Worm (Caenorhabditis elegans): ENCODE results near the gene sri-62.
"Not testable (repeated sequence)": the region's sequence is repeated elsewhere in the genome, so short reads cannot be mapped to it uniquely, and the experiment has no call there.

The sri-62 gene

ce11 chrII:2677534-2678168 lies 20.6 kb downstream of the sri-62 start, which contains the start of gene F22E5.17:
Gene F22E5.17, plus strand, starts transcription at chrII:2678041.
- TF ChIP-seq sdc-2 (tag; optimal IDR thresholded peaks at IDR 0.05) (no peak), zip-5 (tag; optimal IDR thresholded peaks at IDR 0.05) (no peak), ceh-34 (tag; optimal IDR thresholded peaks at IDR 0.05) (no peak), hlh-8 (tag; optimal IDR thresholded peaks at IDR 0.05) (no peak), elt-2 (tag; optimal IDR thresholded peaks at IDR 0.05) (peak; percentile 84)

ce11 chrII:2673534-2673933 lies 24.7 kb downstream of the sri-62 start, which contains the start of the genes F22E5.20 and F22E5.1:
Gene F22E5.20, minus strand, starts transcription at chrII:2673634.
Gene F22E5.1, plus strand, starts transcription at chrII:2673775.
- TF ChIP-seq unc-55 (GFP tag; optimal IDR thresholded peaks at IDR 0.05); ceh-30 (tag; optimal IDR thresholded peaks at IDR 0.05); ceh-22 (tag; optimal IDR thresholded peaks at IDR 0.05): not testable (repeated sequence)

ce11 chrII:2672320-2672719 lies 26.0 kb downstream of the sri-62 start, which contains the start of gene sri-57:
Gene sri-57, minus strand, starts transcription at chrII:2672420.
- TF ChIP-seq hlh-30 (tag; optimal IDR thresholded peaks at IDR 0.05; ENCODE audit: insufficient read depth); rnt-1 (tag; optimal IDR thresholded peaks at IDR 0.05); ceh-19 (GFP tag; optimal IDR thresholded peaks at IDR 0.05): not testable (repeated sequence)

- TF ChIP-seq odd-2 (tag; optimal IDR thresholded peaks at IDR 0.05) (no peak), unc-3 (GFP tag; conservative IDR thresholded peaks at IDR 0.05) (no peak), unc-3 (tag; optimal IDR thresholded peaks at IDR 0.05) (no peak), madf-2 (tag; optimal IDR thresholded peaks at IDR 0.05) (no peak), pat-9 (tag; optimal IDR thresholded peaks at IDR 0.05) (no peak), che-1 (tag; optimal IDR thresholded peaks at IDR 0.05) (no peak), rnt-1 (tag; optimal IDR thresholded peaks at IDR 0.05) (no peak), fkh-10 (GFP tag; optimal IDR thresholded peaks at IDR 0.05) (no peak), pqm-1 (tag; optimal IDR thresholded peaks at IDR 0.05) (no peak), pha-4 (tag; optimal IDR thresholded peaks at IDR 0.05) (no peak), C38D4.7 (GFP tag; optimal IDR thresholded peaks at IDR 0.05) (no peak), pax-1 (tag; optimal IDR thresholded peaks at IDR 0.05) (no peak), pros-1 (tag; optimal IDR thresholded peaks at IDR 0.05) (no peak), pag-3 (tag; optimal IDR thresholded peaks at IDR 0.05; ENCODE audit: borderline replicate concordance) (no peak)
Measured at ce11 chrII:2665606-2666005, 32.7 kb downstream of the sri-62 start, which contains the start of gene F22E5.22. Gene F22E5.22, plus strand, starts transcription at chrII:2665906.

- not testable (repeated sequence) for TF ChIP-seq ceh-45 (GFP tag; IDR thresholded peaks at IDR 0.05); mec-3 (tag; optimal IDR thresholded peaks at IDR 0.05; ENCODE audit: borderline replicate concordance); syd-9 (tag; optimal IDR thresholded peaks at IDR 0.05)
Measured at ce11 chrII:2665081-2665480, 33.2 kb downstream of the sri-62 start, which contains the start of gene F22E5.2. Gene F22E5.2, plus strand, starts transcription at chrII:2665381.

- TF ChIP-seq ceh-18 (tag; optimal IDR thresholded peaks at IDR 0.05): no peak
- no peak for TF ChIP-seq pha-2 (tag; optimal IDR thresholded peaks at IDR 0.05)
- no peak for TF ChIP-seq sox-4 (tag; optimal IDR thresholded peaks at IDR 0.05)
- TF ChIP-seq unc-55 (GFP tag; optimal IDR thresholded peaks at IDR 0.05): no peak
- no peak for TF ChIP-seq ceh-30 (tag; optimal IDR thresholded peaks at IDR 0.05)
- no peak for TF ChIP-seq unc-3 (GFP tag; conservative IDR thresholded peaks at IDR 0.05)
- TF ChIP-seq unc-3 (tag; optimal IDR thresholded peaks at IDR 0.05): no peak
- no peak for TF ChIP-seq ceh-22 (tag; optimal IDR thresholded peaks at IDR 0.05)
- no peak for TF ChIP-seq ceh-14 (tag; optimal IDR thresholded peaks at IDR 0.05)
- TF ChIP-seq fax-1 (tag; optimal IDR thresholded peaks at IDR 0.05): no peak
- TF ChIP-seq fkh-10 (GFP tag; optimal IDR thresholded peaks at IDR 0.05): no peak
- TF ChIP-seq elt-2 (tag; optimal IDR thresholded peaks at IDR 0.05): no peak
- TF ChIP-seq elt-4 (tag; optimal IDR thresholded peaks at IDR 0.05): no peak
- TF ChIP-seq T23F11.4 (GFP tag; optimal IDR thresholded peaks at IDR 0.05): no peak
Measured at ce11 chrII:2659364-2659763, 38.9 kb downstream of the sri-62 start, which contains the start of gene gcy-21. Gene gcy-21, plus strand, starts transcription at chrII:2659664.
